Fruit fly (Drosophila melanogaster) whole organism, embryonic: Measurements from ENCODE around the gene cype.

Experiments
- Abd-B ChIP-seq: fragments of 200-800 bp; sonication (Bioruptor generic); optimal IDR thresholded peaks from 2 replicates; lab custom pipeline; 2018; ENCODE audit warnings: missing biosample characterization, mild to moderate bottlenecking, missing genetic modification characterization, moderate library complexity
- Atf-2 ChIP-seq: fragments of 200-800 bp; sonication (Bioruptor generic); optimal IDR thresholded peaks from 2 replicates; lab custom pipeline; 2016; ENCODE audit warnings: missing biosample characterization, missing genetic modification characterization
- C15 ChIP-seq: fragments of 200-800 bp; sonication (Bioruptor generic); IDR thresholded peaks from 3 replicates; pipeline ENCODE4 v1.3.6; 2022; ENCODE audit warnings: missing biosample characterization, missing genetic modification characterization
- CG11398 ChIP-seq: fragments of 200-800 bp; sonication (Bioruptor generic); optimal IDR thresholded peaks from 2 replicates; lab custom pipeline; 2016; ENCODE audit warnings: missing biosample characterization, missing genetic modification characterization
- CG11456 ChIP-seq: fragments of 200-800 bp; sonication (Bioruptor generic); IDR thresholded peaks from 3 replicates; pipeline ENCODE4 v1.3.6; 2022; ENCODE audit warnings: missing biosample characterization, missing genetic modification characterization
- CG13123 ChIP-seq: fragments of 200-800 bp; sonication (Bioruptor generic); optimal IDR thresholded peaks from 2 replicates; lab custom pipeline; 2016; ENCODE audit warnings: missing biosample characterization, missing genetic modification characterization
- CG13424 ChIP-seq: fragments of 200-800 bp; sonication (Bioruptor generic); optimal IDR thresholded peaks from 2 replicates; lab custom pipeline; 2019; ENCODE audit warnings: missing biosample characterization, mild to moderate bottlenecking, missing genetic modification characterization, moderate library complexity
- CG14965 ChIP-seq: fragments of 200-800 bp; sonication (Bioruptor generic); optimal IDR thresholded peaks from 2 replicates; lab custom pipeline; 2016; ENCODE audit warnings: missing biosample characterization, missing genetic modification characterization, borderline replicate concordance
- CG15011 ChIP-seq: fragments of 200-800 bp; sonication (Bioruptor generic); optimal IDR thresholded peaks from 3 replicates; lab custom pipeline; 2018; ENCODE audit warnings: missing biosample characterization, mild to moderate bottlenecking, missing genetic modification characterization
- CG1647 ChIP-seq: fragments of 200-800 bp; sonication (Bioruptor generic); optimal IDR thresholded peaks from 3 replicates; lab custom pipeline; 2016; ENCODE audit warnings: missing biosample characterization, missing genetic modification characterization
- CG17328 ChIP-seq: fragments of 200-800 bp; sonication (Bioruptor generic); IDR thresholded peaks from 2 replicates; pipeline ENCODE4 v1.3.6; 2022; ENCODE audit warnings: missing biosample characterization, missing genetic modification characterization
- CG17829 ChIP-seq: fragments of 200-800 bp; optimal IDR thresholded peaks from 2 replicates; lab custom pipeline; 2019; ENCODE audit warnings: missing biosample characterization, mild to moderate bottlenecking, missing genetic modification characterization, moderate library complexity
- CG2712 ChIP-seq: fragments of 200-800 bp; optimal IDR thresholded peaks from 3 replicates; lab custom pipeline; 2019; ENCODE audit warnings: missing biosample characterization, mild to moderate bottlenecking, missing genetic modification characterization, moderate library complexity
- CG30431 ChIP-seq: fragments of 200-800 bp; sonication (Bioruptor generic); optimal IDR thresholded peaks from 2 replicates; lab custom pipeline; 2017; ENCODE audit warnings: missing biosample characterization, missing genetic modification characterization
- CG31224 ChIP-seq: fragments of 200-800 bp; sonication (Bioruptor generic); IDR thresholded peaks from 2 replicates; pipeline ENCODE4 v1.3.6; 2022; ENCODE audit warnings: missing biosample characterization, missing genetic modification characterization
- CG31365 ChIP-seq: fragments of 200-800 bp; sonication (Bioruptor generic); optimal IDR thresholded peaks from 2 replicates; lab custom pipeline; 2018; ENCODE audit warnings: missing biosample characterization, mild to moderate bottlenecking, missing genetic modification characterization
- CG31388 ChIP-seq: fragments of 200-800 bp; sonication (Bioruptor generic); optimal IDR thresholded peaks from 2 replicates; lab custom pipeline; 2016; ENCODE audit warnings: missing biosample characterization, missing genetic modification characterization
- CG3847 ChIP-seq: fragments of 200-800 bp; sonication (Bioruptor generic); IDR thresholded peaks from 2 replicates; pipeline ENCODE4 v1.3.6; 2022; ENCODE audit warnings: missing biosample characterization, missing genetic modification characterization
- CG43689 ChIP-seq: fragments of 200-800 bp; sonication (Bioruptor generic); IDR thresholded peaks from 2 replicates; pipeline ENCODE4 v1.3.6; 2022; ENCODE audit warnings: missing biosample characterization, missing genetic modification characterization
- CG9932 ChIP-seq: fragments of 200-800 bp; sonication (Bioruptor generic); IDR thresholded peaks from 2 replicates; pipeline ENCODE4 v1.3.6; 2022; ENCODE audit warnings: missing biosample characterization, missing genetic modification characterization
- CHES-1-like ChIP-seq: fragments of 200-800 bp; sonication (Bioruptor generic); optimal IDR thresholded peaks from 2 replicates; lab custom pipeline; 2016; ENCODE audit warnings: missing biosample characterization, missing genetic modification characterization
- H15 ChIP-seq: fragments of 200-800 bp; sonication (Bioruptor generic); IDR thresholded peaks from 3 replicates; pipeline ENCODE4 v1.3.6; 2022; ENCODE audit warnings: missing biosample characterization, missing genetic modification characterization
- H2.0 ChIP-seq: fragments of 200-800 bp; sonication (Bioruptor generic); IDR thresholded peaks from 2 replicates; pipeline ENCODE4 v1.3.6; 2022; ENCODE audit warnings: missing biosample characterization, missing genetic modification characterization
- HLH54F ChIP-seq: fragments of 200-800 bp; sonication (Bioruptor generic); optimal IDR thresholded peaks from 3 replicates; lab custom pipeline; 2016; ENCODE audit warnings: missing biosample characterization, missing genetic modification characterization
- Hr3 ChIP-seq: fragments of 200-800 bp; sonication (Bioruptor generic); optimal IDR thresholded peaks from 3 replicates; lab custom pipeline; 2016; ENCODE audit warnings: missing biosample characterization, missing genetic modification characterization
- Jarid2 ChIP-seq: fragments of 200-800 bp; sonication (Bioruptor generic); optimal IDR thresholded peaks from 3 replicates; lab custom pipeline; 2017; ENCODE audit warnings: mild to moderate bottlenecking, missing biosample characterization, missing genetic modification reagents, missing genetic modification characterization
- Max ChIP-seq: fragments of 200-800 bp; sonication (Bioruptor generic); optimal IDR thresholded peaks from 2 replicates; lab custom pipeline; 2016; ENCODE audit warnings: missing biosample characterization, mild to moderate bottlenecking, missing genetic modification characterization
- Neu2 ChIP-seq: fragments of 200-800 bp; sonication (Bioruptor generic); optimal IDR thresholded peaks from 3 replicates; lab custom pipeline; 2016; ENCODE audit warnings: missing biosample characterization, missing genetic modification characterization, borderline replicate concordance
- Tbp ChIP-seq: fragments of >200 bp; optimal IDR thresholded peaks from 2 replicates; lab custom pipeline; 2018; ENCODE audit warnings: missing biosample characterization, missing genetic modification characterization
- Xbp1 ChIP-seq: fragments of 200-800 bp; sonication (Bioruptor generic); optimal IDR thresholded peaks from 3 replicates; lab custom pipeline; 2016; ENCODE audit warnings: missing biosample characterization, mild to moderate bottlenecking, missing genetic modification characterization
- aop ChIP-seq: fragments of 200-800 bp; sonication (Bioruptor generic); IDR thresholded peaks from 2 replicates; pipeline ENCODE4 v1.3.6; 2022; ENCODE audit warnings: missing biosample characterization, missing genetic modification characterization
- ara ChIP-seq: fragments of 200-800 bp; sonication (Bioruptor generic); IDR thresholded peaks from 2 replicates; pipeline ENCODE4 v1.3.6; 2022; ENCODE audit warnings: missing biosample characterization, missing genetic modification characterization
- bbx ChIP-seq: fragments of 200-800 bp; sonication (Bioruptor generic); IDR thresholded peaks from 2 replicates; pipeline ENCODE4 v1.3.6; 2022; ENCODE audit warnings: missing biosample characterization, missing genetic modification characterization; ENCODE audit not compliant: partially characterized antibody
- fu2 ChIP-seq: fragments of 200-800 bp; sonication (Bioruptor generic); optimal IDR thresholded peaks from 2 replicates; lab custom pipeline; 2016; ENCODE audit warnings: missing biosample characterization, missing genetic modification characterization
- gro ChIP-seq: fragments of 200-800 bp; sonication (Bioruptor generic); optimal IDR thresholded peaks from 2 replicates; lab custom pipeline; 2016; ENCODE audit warnings: missing biosample characterization, missing genetic modification characterization
- h ChIP-seq: fragments of >200 bp; optimal IDR thresholded peaks from 2 replicates; lab custom pipeline; 2017
- klu ChIP-seq: fragments of 200-800 bp; sonication (Bioruptor generic); IDR thresholded peaks from 2 replicates; pipeline ENCODE4 v1.3.6; 2022; ENCODE audit warnings: missing biosample characterization, missing genetic modification characterization
- lab ChIP-seq: fragments of 200-800 bp; sonication (Bioruptor generic); optimal IDR thresholded peaks from 3 replicates; lab custom pipeline; 2017; ENCODE audit warnings: missing biosample characterization, missing genetic modification characterization, mild to moderate bottlenecking, moderate library complexity, missing genetic modification reagents
- lola ChIP-seq, 3 experiments: fragments of >200 bp in 2 of 3; fragments of 200-800 bp in 1 of 3; sonication (Bioruptor generic) in 1 of 3; optimal IDR thresholded peaks; 2 replicates each; lab custom pipeline; 2017 to 2019; ENCODE audit warnings: missing biosample characterization in 3 of 3, missing genetic modification characterization in 3 of 3, mild to moderate bottlenecking in 1 of 3, moderate library complexity in 1 of 3
- mld ChIP-seq: fragments of 200-800 bp; sonication (Bioruptor generic); IDR thresholded peaks from 3 replicates; pipeline ENCODE4 v1.3.6; 2022; ENCODE audit warnings: missing biosample characterization, missing genetic modification characterization; ENCODE audit not compliant: partially characterized antibody
- nerfin-1 ChIP-seq: fragments of 200-800 bp; sonication (Bioruptor generic); optimal IDR thresholded peaks from 3 replicates; lab custom pipeline; 2019; ENCODE audit warnings: missing biosample characterization, mild to moderate bottlenecking, missing genetic modification characterization, moderate library complexity
- odd ChIP-seq: fragments of 200-800 bp; sonication (Bioruptor generic); optimal IDR thresholded peaks from 2 replicates; lab custom pipeline; 2017; ENCODE audit warnings: missing biosample characterization, mild to moderate bottlenecking, missing genetic modification characterization
- peb ChIP-seq: fragments of 200-800 bp; sonication (Bioruptor generic); IDR thresholded peaks from 2 replicates; pipeline ENCODE4 v1.3.6; 2022; ENCODE audit warnings: missing biosample characterization, missing genetic modification characterization
- pfk ChIP-seq: fragments of 200-800 bp; sonication (Bioruptor generic); optimal IDR thresholded peaks from 2 replicates; lab custom pipeline; 2018; ENCODE audit warnings: missing biosample characterization, mild to moderate bottlenecking, missing genetic modification characterization, moderate library complexity
- scrt ChIP-seq: fragments of 200-800 bp; sonication (Bioruptor generic); optimal IDR thresholded peaks from 2 replicates; lab custom pipeline; 2018; ENCODE audit warnings: missing biosample characterization, mild to moderate bottlenecking, missing genetic modification characterization, moderate library complexity
- sens-2 ChIP-seq: fragments of 200-800 bp; sonication (Bioruptor generic); IDR thresholded peaks from 2 replicates; pipeline ENCODE4 v1.3.6; 2022; ENCODE audit warnings: missing biosample characterization, missing genetic modification characterization
- seq ChIP-seq: fragments of 200-800 bp; sonication (Bioruptor generic); IDR thresholded peaks from 2 replicates; pipeline ENCODE4 v1.3.6; 2022; ENCODE audit warnings: missing biosample characterization, missing genetic modification characterization
- sug ChIP-seq: fragments of 200-800 bp; optimal IDR thresholded peaks from 2 replicates; lab custom pipeline; 2019; ENCODE audit warnings: missing biosample characterization, mild to moderate bottlenecking, missing genetic modification characterization, moderate library complexity
- tap ChIP-seq: fragments of 200-800 bp; optimal IDR thresholded peaks from 3 replicates; lab custom pipeline; 2019; ENCODE audit warnings: missing biosample characterization, mild to moderate bottlenecking, missing genetic modification characterization, moderate library complexity
- usp ChIP-seq: fragments of >200 bp; optimal IDR thresholded peaks from 2 replicates; lab custom pipeline; 2017; ENCODE audit warnings: missing biosample characterization, missing genetic modification characterization
- wdn ChIP-seq: fragments of 200-800 bp; sonication (Bioruptor generic); IDR thresholded peaks from 2 replicates; pipeline ENCODE4 v1.3.6; 2022; ENCODE audit warnings: missing biosample characterization, missing genetic modification characterization

Gene cype

DNA sequence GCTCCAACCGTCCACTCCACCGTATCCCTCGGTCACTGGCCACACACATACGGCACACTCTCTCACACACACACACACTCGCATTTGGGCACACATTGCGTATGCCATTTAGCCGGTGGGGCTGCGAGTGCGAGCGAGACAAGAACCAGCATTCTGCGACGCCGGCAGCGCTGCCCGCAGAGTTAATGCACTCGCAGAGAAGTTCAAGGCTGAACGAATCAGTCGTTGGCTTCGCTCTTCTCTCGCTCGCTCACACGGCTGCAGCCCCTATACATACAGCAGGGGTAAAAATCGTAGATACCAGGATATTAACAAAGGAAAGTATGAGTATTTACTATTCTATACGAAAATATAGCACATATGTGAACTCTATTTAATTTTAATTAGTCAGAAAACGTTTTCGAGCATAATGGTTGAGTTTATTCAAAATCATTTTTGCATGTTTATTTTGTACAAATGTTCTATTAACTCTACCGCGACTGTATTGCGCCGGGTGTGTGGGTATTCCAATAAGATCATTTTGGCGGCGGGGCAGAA lies 34.0 kb upstream of the cype start (continued):
- peak; percentile 60 for TF ChIP-seq Hr3 (GFP tag; lab: Kevin White, UChicago)
- no peak for TF ChIP-seq Neu2 (GFP tag; lab: Kevin White, UChicago)
- peak; percentile 91 for TF ChIP-seq CG2712 (tag; lab: Kevin White, UChicago)
- peak in 1 of 3 experiments; percentile 86 for TF ChIP-seq lola (GFP tag; optimal IDR thresholded peaks at IDR 0.05; lab: Kevin White, UChicago)
- no peak for TF ChIP-seq wdn (GFP tag; lab: Robert Waterston, UW)
- no peak for TF ChIP-seq CG9932
- no peak for TF ChIP-seq bbx (GFP tag; lab: Robert Waterston, UW)
- peak; percentile 67 for TF ChIP-seq Xbp1 (GFP tag; lab: Kevin White, UChicago)
- peak; percentile 84 for TF ChIP-seq nerfin-1 (tag; lab: Kevin White, UChicago)
- no peak for TF ChIP-seq CG43689
- TF ChIP-seq aop: no peak
- TF ChIP-seq pfk (GFP tag; lab: Kevin White, UChicago): no peak
- peak; percentile 49 for TF ChIP-seq scrt (GFP tag; lab: Kevin White, UChicago)
- peak; percentile 4 for TF ChIP-seq CG13123 (GFP tag; lab: Kevin White, UChicago)
- TF ChIP-seq ara: peak; percentile 82
- peak; percentile 58; the same call in 1 of the 3 replicates for TF ChIP-seq H15 (GFP tag; lab: Robert Waterston, UW)
- no peak for TF ChIP-seq mld (GFP tag; lab: Robert Waterston, UW)
- peak; percentile 34 for TF ChIP-seq odd (GFP tag; lab: Kevin White, UChicago)
- TF ChIP-seq Abd-B (GFP tag; lab: Kevin White, UChicago): peak; percentile 31
- TF ChIP-seq CG31224 (GFP tag; lab: Robert Waterston, UW): no peak
- no peak for TF ChIP-seq sens-2 (GFP tag; lab: Robert Waterston, UW)
- no peak for TF ChIP-seq CG1647 (GFP tag; lab: Kevin White, UChicago)
- peak; percentile 3 for TF ChIP-seq sug (tag; lab: Kevin White, UChicago)
- no peak for TF ChIP-seq usp
- TF ChIP-seq gro (GFP tag; lab: Kevin White, UChicago): peak; percentile 34
- TF ChIP-seq CG13424 (tag; lab: Kevin White, UChicago): peak; percentile 83
- peak; percentile 52; the same call in 1 of the 2 replicates for TF ChIP-seq peb
- TF ChIP-seq fu2 (GFP tag; lab: Kevin White, UChicago): peak; percentile 35
- peak; percentile 67 for TF ChIP-seq CG15011 (GFP tag; lab: Kevin White, UChicago)
- TF ChIP-seq klu: no peak; the same call in 1 of the 2 replicates
- TF ChIP-seq C15: no peak
- no peak; the same call in 1 of the 2 replicates for TF ChIP-seq seq (GFP tag; lab: Robert Waterston, UW)
- TF ChIP-seq HLH54F (GFP tag; lab: Kevin White, UChicago): peak; percentile 13
- peak; percentile 86 for TF ChIP-seq tap (tag; lab: Kevin White, UChicago)
- peak; percentile 19 for TF ChIP-seq CG31365 (tag; lab: Kevin White, UChicago)
- TF ChIP-seq CG3847 (GFP tag; lab: Robert Waterston, UW): peak; percentile 23; the same call in 1 of the 2 replicates
- no peak for TF ChIP-seq CG31388 (GFP tag; lab: Kevin White, UChicago)
- TF ChIP-seq CG14965 (GFP tag; lab: Kevin White, UChicago): peak; percentile 19
- no peak for TF ChIP-seq CG11456 (GFP tag; lab: Robert Waterston, UW)
- TF ChIP-seq CG30431 (GFP tag; lab: Kevin White, UChicago): peak; percentile 32
- no peak for TF ChIP-seq CHES-1-like (GFP tag; lab: Kevin White, UChicago)
- peak; percentile 72 for TF ChIP-seq CG17328
- TF ChIP-seq H2.0 (GFP tag; lab: Robert Waterston, UW): 0 out of 2 replicates have a peak, but pooled peaks have one; percentile 50
- TF ChIP-seq Tbp: no peak
- TF ChIP-seq lab (GFP tag; lab: Kevin White, UChicago): peak; percentile 78
- peak; percentile 39 for TF ChIP-seq Atf-2
- TF ChIP-seq CG17829 (tag; lab: Kevin White, UChicago): peak; percentile 87
- TF ChIP-seq h: no peak
- TF ChIP-seq Jarid2 (GFP tag; lab: Kevin White, UChicago): no peak
- TF ChIP-seq Max (GFP tag; lab: Kevin White, UChicago): peak; percentile 48
- peak; percentile 53 for TF ChIP-seq CG11398
